Worm (Caenorhabditis elegans) whole organism, midembryonic: ENCODE results near the gene srbc-37.

Experiments used
- T22C8.4 ChIP-seq: fragments of 200-800 bp; sonication (Bioruptor generic); IDR thresholded peaks from 2 replicates; pipeline ENCODE4 v1.3.6; 2022; ENCODE audit warnings: missing genetic modification characterization, missing compliant biosample characterization
- cog-1 ChIP-seq: sonication (generic microtip); optimal IDR thresholded peaks from 2 replicates; lab custom pipeline; 2016; ENCODE audit warnings: missing genetic modification characterization, missing compliant biosample characterization
- flt-1 ChIP-seq: fragments of 200-800 bp; sonication (Bioruptor generic); IDR thresholded peaks from 2 replicates; pipeline ENCODE4 v1.3.6; 2022; ENCODE audit warnings: missing genetic modification characterization, missing compliant biosample characterization
- klf-2 ChIP-seq: fragments of 200-800 bp; sonication (Bioruptor generic); conservative IDR thresholded peaks from 2 replicates; pipeline ENCODE4 v1.3.6; 2022; ENCODE audit warnings: missing genetic modification reagents, missing genetic modification characterization, missing compliant biosample characterization
- med-1 ChIP-seq: sonication (generic microtip); optimal IDR thresholded peaks from 2 replicates; lab custom pipeline; 2017; ENCODE audit warnings: missing genetic modification characterization, mild to moderate bottlenecking, missing compliant biosample characterization, antibody characterized with exemption, missing genetic modification reagents; ENCODE audit not compliant: insufficient read depth
- ref-1 ChIP-seq: fragments of 200-800 bp; sonication (Bioruptor generic); conservative IDR thresholded peaks from 2 replicates; pipeline ENCODE4 v1.3.6; 2022; ENCODE audit warnings: missing genetic modification reagents, missing genetic modification characterization, missing compliant biosample characterization
- tab-1 ChIP-seq: fragments of 200-800 bp; sonication (Bioruptor generic); IDR thresholded peaks from 2 replicates; pipeline ENCODE4 v1.3.6; 2022; ENCODE audit warnings: missing genetic modification characterization, missing compliant biosample characterization
- ztf-23 ChIP-seq: fragments of 200-800 bp; sonication (Bioruptor generic); IDR thresholded peaks from 2 replicates; pipeline ENCODE4 v1.3.6; 2022; ENCODE audit warnings: missing genetic modification reagents, missing genetic modification characterization, missing compliant biosample characterization
- ztf-29 ChIP-seq: fragments of 200-800 bp; sonication (Bioruptor generic); IDR thresholded peaks from 2 replicates; pipeline ENCODE4 v1.3.6; 2022; ENCODE audit warnings: missing genetic modification reagents, missing genetic modification characterization, missing compliant biosample characterization

The srbc-37 gene

ce11 chrV:719731-720130 is 17.4 kb downstream of the srbc-37 start, which contains the start of gene srbc-40:
srbc-40 (minus strand) TSS chrV:719831.
- no peak for TF ChIP-seq med-1 (GFP tag; lab: Kevin White, UChicago)
- no peak for TF ChIP-seq T22C8.4 (GFP tag; lab: Robert Waterston, UW)
- TF ChIP-seq ztf-29 = no peak
- TF ChIP-seq cog-1 (tag; lab: Kevin White, UChicago) = no peak
- no peak for TF ChIP-seq ztf-23 (GFP tag; lab: Robert Waterston, UW)
- TF ChIP-seq ref-1 (GFP tag; lab: Robert Waterston, UW) = no peak
- no peak for TF ChIP-seq tab-1 (GFP tag; lab: Robert Waterston, UW)
- TF ChIP-seq klf-2 (GFP tag; lab: Robert Waterston, UW) = no peak
- TF ChIP-seq flt-1 (GFP tag; lab: Robert Waterston, UW) = no peak

- TF ChIP-seq cog-1 (tag; lab: Kevin White, UChicago) = no peak
- TF ChIP-seq T22C8.4 (GFP tag; lab: Robert Waterston, UW) = no peak
- TF ChIP-seq med-1 (GFP tag; lab: Kevin White, UChicago) = no peak
- no peak for TF ChIP-seq klf-2 (GFP tag; lab: Robert Waterston, UW)
- TF ChIP-seq ref-1 (GFP tag; lab: Robert Waterston, UW) = no peak
- no peak for TF ChIP-seq flt-1 (GFP tag; lab: Robert Waterston, UW)
- TF ChIP-seq tab-1 (GFP tag; lab: Robert Waterston, UW) = no peak
- no peak for TF ChIP-seq ztf-23 (GFP tag; lab: Robert Waterston, UW)
- TF ChIP-seq ztf-29 = no peak
Measured at ce11 chrV:722889-723288, 20.5 kb downstream of the srbc-37 start.

ce11 chrV:723895-724352 is 21.6 kb downstream of the srbc-37 start, which contains the start of gene fbxb-72:
fbxb-72 (minus strand) TSS chrV:723952.
- TF ChIP-seq flt-1 (GFP tag; lab: Robert Waterston, UW) = peak; percentile 51; the same call in 1 of the 2 replicates
- TF ChIP-seq klf-2 (GFP tag; lab: Robert Waterston, UW) = no peak
- no peak for TF ChIP-seq med-1 (GFP tag; lab: Kevin White, UChicago)
- TF ChIP-seq ztf-29 = no peak

ce11 chrV:724470-724890 is 22.1 kb downstream of the srbc-37 start:
- no peak for TF ChIP-seq ztf-23 (GFP tag; lab: Robert Waterston, UW)
- no peak for TF ChIP-seq ztf-29
- no peak for TF ChIP-seq T22C8.4 (GFP tag; lab: Robert Waterston, UW)
- no peak for TF ChIP-seq flt-1 (GFP tag; lab: Robert Waterston, UW)
- no peak for TF ChIP-seq ref-1 (GFP tag; lab: Robert Waterston, UW)
- TF ChIP-seq cog-1 (tag; lab: Kevin White, UChicago) = no peak
- TF ChIP-seq tab-1 (GFP tag; lab: Robert Waterston, UW) = no peak
- no peak for TF ChIP-seq med-1 (GFP tag; lab: Kevin White, UChicago)
- no peak for TF ChIP-seq klf-2 (GFP tag; lab: Robert Waterston, UW)

ce11 chrV:724946-725806 is 22.8 kb downstream of the srbc-37 start:
- TF ChIP-seq flt-1 (GFP tag; lab: Robert Waterston, UW) (0 out of 2 replicates have a peak, but pooled peaks have one; percentile 45), T22C8.4 (GFP tag; lab: Robert Waterston, UW) (no peak), tab-1 (GFP tag; lab: Robert Waterston, UW) (no peak), klf-2 (GFP tag; lab: Robert Waterston, UW) (no peak), ztf-29 (no peak), ztf-23 (GFP tag; lab: Robert Waterston, UW) (no peak), cog-1 (tag; lab: Kevin White, UChicago) (no peak), med-1 (GFP tag; lab: Kevin White, UChicago) (no peak)

ce11 chrV:725807-726572 is 23.6 kb downstream of the srbc-37 start:
- no peak for TF ChIP-seq T22C8.4 (GFP tag; lab: Robert Waterston, UW)
- no peak for TF ChIP-seq ztf-29

ce11 chrV:726573-727483 is 24.5 kb downstream of the srbc-37 start:
- no peak for TF ChIP-seq ztf-23 (GFP tag; lab: Robert Waterston, UW)
- no peak for TF ChIP-seq med-1 (GFP tag; lab: Kevin White, UChicago)
- TF ChIP-seq ref-1 (GFP tag; lab: Robert Waterston, UW) = no peak
- no peak for TF ChIP-seq klf-2 (GFP tag; lab: Robert Waterston, UW)
- TF ChIP-seq flt-1 (GFP tag; lab: Robert Waterston, UW) = no peak
- TF ChIP-seq cog-1 (tag; lab: Kevin White, UChicago) = no peak
- no peak for TF ChIP-seq T22C8.4 (GFP tag; lab: Robert Waterston, UW)
- no peak for TF ChIP-seq tab-1 (GFP tag; lab: Robert Waterston, UW)
